Fruit fly (Drosophila melanogaster) whole organism, embryonic: ENCODE data around the gene TMEM216.

ENCODE experiments used
- C15 ChIP-seq: fragments of 200-800 bp; sonication (Bioruptor generic); IDR thresholded peaks from 3 replicates; pipeline ENCODE4 v1.3.6; 2022; ENCODE audit warnings: missing biosample characterization, missing genetic modification characterization
- CG11247 ChIP-seq: fragments of 200-800 bp; sonication (Bioruptor generic); IDR thresholded peaks from 2 replicates; pipeline ENCODE4 v1.3.6; 2022; ENCODE audit warnings: missing biosample characterization, missing genetic modification characterization
- CG11456 ChIP-seq: fragments of 200-800 bp; sonication (Bioruptor generic); IDR thresholded peaks from 3 replicates; pipeline ENCODE4 v1.3.6; 2022; ENCODE audit warnings: missing biosample characterization, missing genetic modification characterization
- CG14050 ChIP-seq: fragments of 200-800 bp; sonication (Bioruptor generic); IDR thresholded peaks from 3 replicates; pipeline ENCODE4 v1.3.6; 2022; ENCODE audit warnings: missing biosample characterization, missing genetic modification characterization
- CG14667 ChIP-seq: fragments of 200-800 bp; sonication (Bioruptor generic); IDR thresholded peaks from 2 replicates; pipeline ENCODE4 v1.3.6; 2022; ENCODE audit warnings: missing biosample characterization, missing genetic modification characterization
- CG15269 ChIP-seq: fragments of 200-800 bp; sonication (Bioruptor generic); optimal IDR thresholded peaks from 2 replicates; lab custom pipeline; 2018; ENCODE audit warnings: missing biosample characterization, mild to moderate bottlenecking, missing genetic modification characterization, moderate library complexity
- CG15601 ChIP-seq: fragments of 200-800 bp; sonication (Bioruptor generic); optimal IDR thresholded peaks from 3 replicates; lab custom pipeline; 2019; ENCODE audit warnings: missing biosample characterization, mild to moderate bottlenecking, missing genetic modification characterization, moderate library complexity
- CG1603 ChIP-seq: fragments of 200-800 bp; sonication (Bioruptor generic); optimal IDR thresholded peaks from 2 replicates; lab custom pipeline; 2019; ENCODE audit warnings: missing biosample characterization, mild to moderate bottlenecking, missing genetic modification characterization, moderate library complexity
- CG16815 ChIP-seq: fragments of 200-800 bp; sonication (Bioruptor generic); optimal IDR thresholded peaks from 3 replicates; lab custom pipeline; 2017; ENCODE audit warnings: missing biosample characterization, mild to moderate bottlenecking, missing genetic modification characterization
- CG17829 ChIP-seq: fragments of 200-800 bp; optimal IDR thresholded peaks from 2 replicates; lab custom pipeline; 2019; ENCODE audit warnings: missing biosample characterization, mild to moderate bottlenecking, missing genetic modification characterization, moderate library complexity
- CG18619 ChIP-seq: fragments of 200-800 bp; sonication (Bioruptor generic); optimal IDR thresholded peaks from 3 replicates; lab custom pipeline; 2017; ENCODE audit warnings: missing biosample characterization, mild to moderate bottlenecking, missing genetic modification characterization
- CG2678 ChIP-seq: fragments of 200-800 bp; sonication (Bioruptor generic); optimal IDR thresholded peaks from 3 replicates; lab custom pipeline; 2019; ENCODE audit warnings: missing biosample characterization, mild to moderate bottlenecking, missing genetic modification characterization, moderate library complexity
- CG30403 ChIP-seq: fragments of 200-800 bp; sonication (Bioruptor generic); optimal IDR thresholded peaks from 3 replicates; lab custom pipeline; 2016; ENCODE audit warnings: missing biosample characterization, missing genetic modification characterization
- CG3838 ChIP-seq: fragments of 200-800 bp; sonication (Bioruptor generic); optimal IDR thresholded peaks from 3 replicates; lab custom pipeline; 2016; ENCODE audit warnings: missing biosample characterization, missing genetic modification characterization
- CG4404 ChIP-seq: fragments of 200-800 bp; sonication (Bioruptor generic); IDR thresholded peaks from 2 replicates; pipeline ENCODE4 v1.3.6; 2022; ENCODE audit warnings: missing biosample characterization, missing genetic modification characterization
- CG6689 ChIP-seq: fragments of 200-800 bp; sonication (Bioruptor generic); IDR thresholded peaks from 2 replicates; pipeline ENCODE4 v1.3.6; 2022; ENCODE audit warnings: missing biosample characterization, missing genetic modification characterization
- CG7357 ChIP-seq: fragments of 200-800 bp; sonication (Bioruptor generic); IDR thresholded peaks from 3 replicates; pipeline ENCODE4 v1.3.6; 2022; ENCODE audit warnings: missing biosample characterization, missing genetic modification characterization
- CG7786 ChIP-seq: fragments of 200-800 bp; sonication (Bioruptor generic); optimal IDR thresholded peaks from 2 replicates; lab custom pipeline; 2016; ENCODE audit warnings: missing biosample characterization, missing genetic modification characterization
- CG8924 ChIP-seq: fragments of 200-800 bp; optimal IDR thresholded peaks from 3 replicates; lab custom pipeline; 2019; ENCODE audit warnings: missing biosample characterization, mild to moderate bottlenecking, missing genetic modification characterization, moderate library complexity
- CG9215 ChIP-seq: fragments of 200-800 bp; sonication (Bioruptor generic); IDR thresholded peaks from 2 replicates; pipeline ENCODE4 v1.3.6; 2022; ENCODE audit warnings: missing biosample characterization, missing genetic modification characterization
- CG9609 ChIP-seq: fragments of 200-800 bp; sonication (Bioruptor generic); optimal IDR thresholded peaks from 3 replicates; lab custom pipeline; 2016; ENCODE audit warnings: missing biosample characterization, missing genetic modification characterization
- CG9727 ChIP-seq: fragments of 200-800 bp; sonication (Bioruptor generic); optimal IDR thresholded peaks from 3 replicates; lab custom pipeline; 2017; ENCODE audit warnings: missing biosample characterization, mild to moderate bottlenecking, missing genetic modification characterization
- CG9932 ChIP-seq: fragments of 200-800 bp; sonication (Bioruptor generic); IDR thresholded peaks from 2 replicates; pipeline ENCODE4 v1.3.6; 2022; ENCODE audit warnings: missing biosample characterization, missing genetic modification characterization
- Chrac-16 ChIP-seq: fragments of 200-800 bp; sonication (Bioruptor generic); optimal IDR thresholded peaks from 3 replicates; lab custom pipeline; 2016; ENCODE audit warnings: missing biosample characterization, missing genetic modification characterization
- CoRest ChIP-seq: fragments of 200-800 bp; sonication (Bioruptor generic); optimal IDR thresholded peaks from 3 replicates; lab custom pipeline; 2018; ENCODE audit warnings: missing biosample characterization, mild to moderate bottlenecking, missing genetic modification characterization, moderate library complexity
- Dip3 ChIP-seq: fragments of 200-800 bp; sonication (Bioruptor generic); optimal IDR thresholded peaks from 3 replicates; lab custom pipeline; 2016; ENCODE audit warnings: missing biosample characterization, missing genetic modification characterization
- E2f2 ChIP-seq: fragments of 200-800 bp; sonication (Bioruptor generic); IDR thresholded peaks from 2 replicates; pipeline ENCODE4 v1.3.6; 2022; ENCODE audit warnings: missing biosample characterization, missing genetic modification characterization
- HmgD ChIP-seq: fragments of 200-800 bp; sonication (Bioruptor generic); optimal IDR thresholded peaks from 3 replicates; lab custom pipeline; 2016; ENCODE audit warnings: missing biosample characterization, missing genetic modification characterization
- MBD-R2 ChIP-seq: fragments of 200-800 bp; sonication (Bioruptor generic); IDR thresholded peaks from 2 replicates; pipeline ENCODE4 v1.3.6; 2022; ENCODE audit warnings: missing biosample characterization, missing genetic modification characterization
- Mad ChIP-seq: fragments of 200-800 bp; sonication (Bioruptor generic); optimal IDR thresholded peaks from 2 replicates; lab custom pipeline; 2016; ENCODE audit warnings: missing biosample characterization, missing genetic modification characterization
- Med ChIP-seq: fragments of 200-800 bp; sonication (Bioruptor generic); peaks from one replicate; lab custom pipeline; 2016; ENCODE audit warnings: missing biosample characterization, missing genetic modification characterization, mild to moderate bottlenecking, inconsistent platforms, moderate library complexity
- Mes4 ChIP-seq: fragments of 200-800 bp; sonication (Bioruptor generic); optimal IDR thresholded peaks from 2 replicates; lab custom pipeline; 2016; ENCODE audit warnings: missing biosample characterization, missing genetic modification characterization
- Nf-YC ChIP-seq: fragments of 200-800 bp; optimal IDR thresholded peaks from 3 replicates; lab custom pipeline; 2019; ENCODE audit warnings: missing biosample characterization, mild to moderate bottlenecking, missing genetic modification characterization, moderate library complexity
- Rx ChIP-seq: fragments of 200-800 bp; sonication (Bioruptor generic); IDR thresholded peaks from 2 replicates; pipeline ENCODE4 v1.3.6; 2022; ENCODE audit warnings: missing biosample characterization, missing genetic modification characterization
- Ssrp ChIP-seq: fragments of 200-800 bp; sonication (Bioruptor generic); optimal IDR thresholded peaks from 2 replicates; lab custom pipeline; 2018; ENCODE audit warnings: missing biosample characterization, mild to moderate bottlenecking, missing genetic modification characterization, moderate library complexity
- bsh ChIP-seq, 2 experiments: fragments of 200-800 bp; sonication (Bioruptor generic); optimal IDR thresholded peaks; 2 replicates each; lab custom pipeline; 2017 to 2018; ENCODE audit warnings: mild to moderate bottlenecking in 2 of 2, missing biosample characterization in 2 of 2, missing genetic modification characterization in 2 of 2, moderate library complexity in 1 of 2
- ci ChIP-seq: fragments of 200-800 bp; sonication (Bioruptor generic); IDR thresholded peaks from 3 replicates; pipeline ENCODE4 v1.3.6; 2022; ENCODE audit warnings: missing biosample characterization, missing genetic modification characterization
- crol ChIP-seq: fragments of 200-800 bp; sonication (Bioruptor generic); IDR thresholded peaks from 2 replicates; pipeline ENCODE4 v1.3.6; 2022; ENCODE audit warnings: missing biosample characterization, missing genetic modification characterization
- dysf ChIP-seq: fragments of 200-800 bp; sonication (Bioruptor generic); IDR thresholded peaks from 3 replicates; pipeline ENCODE4 v1.3.6; 2022; ENCODE audit warnings: missing biosample characterization, missing genetic modification characterization
- gsb ChIP-seq: fragments of 200-800 bp; sonication (Bioruptor generic); IDR thresholded peaks from 2 replicates; pipeline ENCODE4 v1.3.6; 2022; ENCODE audit warnings: missing biosample characterization, missing genetic modification characterization
- jumu ChIP-seq: fragments of 200-800 bp; sonication (Bioruptor generic); optimal IDR thresholded peaks from 3 replicates; lab custom pipeline; 2016; ENCODE audit warnings: missing biosample characterization, missing genetic modification characterization
- ken ChIP-seq: fragments of 200-800 bp; sonication (Bioruptor generic); IDR thresholded peaks from 3 replicates; pipeline ENCODE4 v1.3.6; 2022; ENCODE audit warnings: missing biosample characterization, missing genetic modification characterization
- onecut ChIP-seq: fragments of 200-800 bp; sonication (Bioruptor generic); IDR thresholded peaks from 2 replicates; pipeline ENCODE4 v1.3.6; 2022; ENCODE audit warnings: missing biosample characterization, missing genetic modification characterization
- peb ChIP-seq: fragments of 200-800 bp; sonication (Bioruptor generic); IDR thresholded peaks from 2 replicates; pipeline ENCODE4 v1.3.6; 2022; ENCODE audit warnings: missing biosample characterization, missing genetic modification characterization
- prd ChIP-seq, 3 experiments: fragments of >200 bp in 2 of 3; fragments of 200-800 bp in 1 of 3; sonication (Bioruptor generic) in 1 of 3; optimal IDR thresholded peaks in 2 of 3; IDR thresholded peaks in 1 of 3; 2 replicates in 2 of 3; 3 replicates in 1 of 3; pipeline versions ENCODE4 v1.3.6 to Lab custom; 2017 to 2022; ENCODE audit warnings: missing biosample characterization in 1 of 3, missing genetic modification characterization in 1 of 3
- sug ChIP-seq: fragments of 200-800 bp; optimal IDR thresholded peaks from 2 replicates; lab custom pipeline; 2019; ENCODE audit warnings: missing biosample characterization, mild to moderate bottlenecking, missing genetic modification characterization, moderate library complexity
- tin ChIP-seq: fragments of 200-800 bp; sonication (Bioruptor generic); optimal IDR thresholded peaks from 3 replicates; lab custom pipeline; 2016; ENCODE audit warnings: missing biosample characterization, missing genetic modification characterization
- unpg ChIP-seq: fragments of 200-800 bp; sonication (Bioruptor generic); optimal IDR thresholded peaks from 3 replicates; lab custom pipeline; 2018; ENCODE audit warnings: missing biosample characterization, mild to moderate bottlenecking, missing genetic modification characterization, moderate library complexity
- wdn ChIP-seq: fragments of 200-800 bp; sonication (Bioruptor generic); IDR thresholded peaks from 2 replicates; pipeline ENCODE4 v1.3.6; 2022; ENCODE audit warnings: missing biosample characterization, missing genetic modification characterization
- zfh1 ChIP-seq: fragments of 200-800 bp; sonication (Bioruptor generic); IDR thresholded peaks from 3 replicates; pipeline ENCODE4 v1.3.6; 2022; ENCODE audit warnings: missing biosample characterization, missing genetic modification characterization

Gene TMEM216

dm6 chr3R:8744198-8744597 lies 28.2 kb downstream of the TMEM216 start (continued):
- TF ChIP-seq prd (optimal IDR thresholded peaks at IDR 0.05; lab: Kevin White, UChicago) = no peak
- peak; percentile 68 for TF ChIP-seq prd (GFP tag; IDR thresholded peaks at IDR 0.05; lab: Robert Waterston, UW)
- TF ChIP-seq CG17829 (tag; lab: Kevin White, UChicago) = peak; percentile 37
- TF ChIP-seq bsh (GFP tag; optimal IDR thresholded peaks at IDR 0.05; lab: Kevin White, UChicago) = peak in 1 of 2 experiments; percentile 57
- TF ChIP-seq CG18619 = peak; percentile 39
- 0 out of 2 replicates have a peak, but pooled peaks have one; percentile 31 for TF ChIP-seq E2f2 (GFP tag; lab: Robert Waterston, UW)
- TF ChIP-seq crol = peak; percentile 19; the same call in 1 of the 2 replicates
- TF ChIP-seq CG9727 (GFP tag; lab: Kevin White, UChicago) = no peak
- TF ChIP-seq wdn (GFP tag; lab: Robert Waterston, UW) = 0 out of 2 replicates have a peak, but pooled peaks have one; percentile 20
- TF ChIP-seq zfh1 (GFP tag; lab: Robert Waterston, UW) = peak; percentile 40; the same call in 1 of the 3 replicates
- TF ChIP-seq CG7357 (GFP tag; lab: Robert Waterston, UW) = peak; percentile 40; the same call in 2 of the 3 replicates
- no peak for TF ChIP-seq Rx (GFP tag; lab: Robert Waterston, UW)
- peak; percentile 44 for TF ChIP-seq CG1603 (tag; lab: Kevin White, UChicago)
- no peak for TF ChIP-seq CG3838
- TF ChIP-seq CG6689 (GFP tag; lab: Robert Waterston, UW) = peak; percentile 61
- TF ChIP-seq CG15269 (tag; lab: Kevin White, UChicago) = peak; percentile 73
- TF ChIP-seq Mes4 = peak; percentile 2
- 0 out of 2 replicates have a peak, but pooled peaks have one; percentile 15 for TF ChIP-seq CG4404 (GFP tag; lab: Robert Waterston, UW)
- peak; percentile 50 for TF ChIP-seq sug (tag; lab: Kevin White, UChicago)
- TF ChIP-seq CG9609 (GFP tag; lab: Kevin White, UChicago) = peak; percentile 41
- TF ChIP-seq CG9215 (GFP tag; lab: Robert Waterston, UW) = peak; percentile 23; the same call in 1 of the 2 replicates
- TF ChIP-seq CG14667 (GFP tag; lab: Robert Waterston, UW) = 0 out of 2 replicates have a peak, but pooled peaks have one; percentile 27
- TF ChIP-seq dysf = peak; percentile 74
- TF ChIP-seq CG11456 (GFP tag; lab: Robert Waterston, UW) = peak; percentile 72; the same call in 1 of the 3 replicates
- peak; percentile 10; the same call in 1 of the 2 replicates for TF ChIP-seq peb (GFP tag; lab: Robert Waterston, UW)
- TF ChIP-seq Nf-YC = peak; percentile 5
- TF ChIP-seq gsb (GFP tag; lab: Robert Waterston, UW) = 0 out of 2 replicates have a peak, but pooled peaks have one; percentile 10
- TF ChIP-seq Dip3 (GFP tag; lab: Kevin White, UChicago) = peak; percentile 53
- TF ChIP-seq unpg (GFP tag; lab: Kevin White, UChicago) = peak; percentile 65
- TF ChIP-seq jumu (GFP tag; lab: Kevin White, UChicago) = peak; percentile 53
- TF ChIP-seq ken (GFP tag; lab: Robert Waterston, UW) = peak; percentile 33; the same call in 1 of the 3 replicates
- no peak for TF ChIP-seq onecut
- TF ChIP-seq CoRest = peak; percentile 52
- TF ChIP-seq MBD-R2 (GFP tag; lab: Robert Waterston, UW) = no peak
- TF ChIP-seq Med = peak; percentile 52
- peak; percentile 44 for TF ChIP-seq CG30403 (GFP tag; lab: Kevin White, UChicago)
- TF ChIP-seq CG9932 (GFP tag; lab: Robert Waterston, UW) = peak; percentile 39; the same call in 1 of the 2 replicates
- peak; percentile 35 for TF ChIP-seq Mad (GFP tag; lab: Kevin White, UChicago)
- no peak for TF ChIP-seq HmgD
- TF ChIP-seq CG8924 (tag; lab: Kevin White, UChicago) = peak; percentile 7
- peak; percentile 22 for TF ChIP-seq tin (GFP tag; lab: Kevin White, UChicago)
- TF ChIP-seq C15 (GFP tag; lab: Robert Waterston, UW) = 0 out of 3 replicates have a peak, but pooled peaks have one; percentile 55
- TF ChIP-seq CG15601 (tag; lab: Kevin White, UChicago) = peak; percentile 34
- TF ChIP-seq CG2678 = peak; percentile 57
- TF ChIP-seq Chrac-16 (GFP tag; lab: Kevin White, UChicago) = peak; percentile 28
- TF ChIP-seq CG7786 (GFP tag; lab: Kevin White, UChicago) = peak; percentile 23
- peak; percentile 12; the same call in 2 of the 3 replicates for TF ChIP-seq CG14050
- TF ChIP-seq Ssrp (tag; lab: Kevin White, UChicago) = peak; percentile 25
- peak; percentile 43 for TF ChIP-seq CG16815 (GFP tag; lab: Kevin White, UChicago)
- peak; percentile 41; the same call in 1 of the 2 replicates for TF ChIP-seq CG11247 (GFP tag; lab: Robert Waterston, UW)
- peak; percentile 63; the same call in 2 of the 3 replicates for TF ChIP-seq ci (GFP tag; lab: Robert Waterston, UW)
